Fruit fly (Drosophila melanogaster) whole organism, embryonic: ENCODE results near the gene Sap130.

Source experiments
- B-H2 ChIP-seq: fragments of 200-800 bp; sonication (Bioruptor generic); optimal IDR thresholded peaks from 2 replicates; lab custom pipeline; 2018; ENCODE audit warnings: missing biosample characterization, mild to moderate bottlenecking, missing genetic modification characterization
- C15 ChIP-seq: fragments of 200-800 bp; sonication (Bioruptor generic); IDR thresholded peaks from 3 replicates; pipeline ENCODE4 v1.3.6; 2022; ENCODE audit warnings: missing biosample characterization, missing genetic modification characterization
- CG10543 ChIP-seq: fragments of 200-800 bp; sonication (Bioruptor generic); optimal IDR thresholded peaks from 3 replicates; lab custom pipeline; 2017; ENCODE audit warnings: missing biosample characterization, mild to moderate bottlenecking, missing genetic modification characterization, moderate library complexity
- CG11247 ChIP-seq: fragments of 200-800 bp; sonication (Bioruptor generic); IDR thresholded peaks from 2 replicates; pipeline ENCODE4 v1.3.6; 2022; ENCODE audit warnings: missing biosample characterization, missing genetic modification characterization
- CG11723 ChIP-seq: fragments of 200-800 bp; sonication (Bioruptor generic); optimal IDR thresholded peaks from 2 replicates; lab custom pipeline; 2017; ENCODE audit warnings: missing biosample characterization, mild to moderate bottlenecking, missing genetic modification characterization
- CG14710 ChIP-seq: fragments of 200-800 bp; sonication (Bioruptor generic); optimal IDR thresholded peaks from 3 replicates; lab custom pipeline; 2019; ENCODE audit warnings: missing biosample characterization, mild to moderate bottlenecking, missing genetic modification characterization, moderate library complexity
- CG1603 ChIP-seq: fragments of 200-800 bp; sonication (Bioruptor generic); optimal IDR thresholded peaks from 2 replicates; lab custom pipeline; 2019; ENCODE audit warnings: missing biosample characterization, mild to moderate bottlenecking, missing genetic modification characterization, moderate library complexity
- CG1832 ChIP-seq: fragments of 200-800 bp; sonication (Bioruptor generic); optimal IDR thresholded peaks from 2 replicates; lab custom pipeline; 2017; ENCODE audit warnings: missing biosample characterization, mild to moderate bottlenecking, missing genetic modification characterization, inconsistent platforms
- CG18599 ChIP-seq: fragments of 200-800 bp; sonication (Bioruptor generic); optimal IDR thresholded peaks from 3 replicates; lab custom pipeline; 2017; ENCODE audit warnings: missing biosample characterization, missing genetic modification characterization, mild to moderate bottlenecking, moderate library complexity, missing genetic modification reagents
- CG18764 ChIP-seq: fragments of 200-800 bp; sonication (Bioruptor generic); optimal IDR thresholded peaks from 3 replicates; lab custom pipeline; 2016; ENCODE audit warnings: missing biosample characterization, missing genetic modification characterization
- CG2129 ChIP-seq: fragments of 200-800 bp; sonication (Bioruptor generic); IDR thresholded peaks from 2 replicates; pipeline ENCODE4 v1.3.6; 2022; ENCODE audit warnings: missing biosample characterization, missing genetic modification characterization; ENCODE audit not compliant: partially characterized antibody
- CG3995 ChIP-seq: fragments of 200-800 bp; sonication (Bioruptor generic); optimal IDR thresholded peaks from 3 replicates; lab custom pipeline; 2016; ENCODE audit warnings: missing biosample characterization, missing genetic modification characterization
- CG4424 ChIP-seq: fragments of 200-800 bp; sonication (Bioruptor generic); optimal IDR thresholded peaks from 3 replicates; lab custom pipeline; 2016; ENCODE audit warnings: missing biosample characterization, missing genetic modification characterization
- CG5953 ChIP-seq: fragments of 200-800 bp; sonication (Bioruptor generic); IDR thresholded peaks from 2 replicates; pipeline ENCODE4 v1.3.6; 2022; ENCODE audit warnings: missing biosample characterization, missing genetic modification characterization
- CG7987 ChIP-seq: fragments of 200-800 bp; sonication (Bioruptor generic); optimal IDR thresholded peaks from 2 replicates; lab custom pipeline; 2018; ENCODE audit warnings: missing biosample characterization, mild to moderate bottlenecking, missing genetic modification characterization, moderate library complexity
- CG9797 ChIP-seq: fragments of 200-800 bp; sonication (Bioruptor generic); optimal IDR thresholded peaks from 3 replicates; lab custom pipeline; 2018; ENCODE audit warnings: missing biosample characterization, mild to moderate bottlenecking, missing genetic modification characterization
- CHES-1-like ChIP-seq: fragments of 200-800 bp; sonication (Bioruptor generic); optimal IDR thresholded peaks from 2 replicates; lab custom pipeline; 2016; ENCODE audit warnings: missing biosample characterization, missing genetic modification characterization
- Drgx ChIP-seq: fragments of 200-800 bp; sonication (Bioruptor generic); IDR thresholded peaks from 2 replicates; pipeline ENCODE4 v1.3.6; 2022; ENCODE audit warnings: missing biosample characterization, missing genetic modification characterization
- ERR ChIP-seq: fragments of 200-800 bp; sonication (Bioruptor generic); optimal IDR thresholded peaks from 2 replicates; lab custom pipeline; 2016; ENCODE audit warnings: missing biosample characterization, missing genetic modification characterization
- Gug ChIP-seq: fragments of 200-800 bp; sonication (Bioruptor generic); IDR thresholded peaks from 4 replicates; pipeline ENCODE4 v1.3.6; 2022; ENCODE audit warnings: missing biosample characterization, missing genetic modification characterization
- HLH54F ChIP-seq: fragments of 200-800 bp; sonication (Bioruptor generic); optimal IDR thresholded peaks from 3 replicates; lab custom pipeline; 2016; ENCODE audit warnings: missing biosample characterization, missing genetic modification characterization
- Lhr ChIP-seq: fragments of 200-800 bp; sonication (Bioruptor generic); optimal IDR thresholded peaks from 3 replicates; lab custom pipeline; 2017; ENCODE audit warnings: mild to moderate bottlenecking, missing biosample characterization, missing genetic modification reagents, missing genetic modification characterization
- Rx ChIP-seq: fragments of 200-800 bp; sonication (Bioruptor generic); IDR thresholded peaks from 2 replicates; pipeline ENCODE4 v1.3.6; 2022; ENCODE audit warnings: missing biosample characterization, missing genetic modification characterization
- Sin3A ChIP-seq: fragments of >200 bp; optimal IDR thresholded peaks from 2 replicates; lab custom pipeline; 2018
- Six4 ChIP-seq: fragments of 200-800 bp; sonication (Bioruptor generic); optimal IDR thresholded peaks from 2 replicates; lab custom pipeline; 2016; ENCODE audit warnings: missing biosample characterization, missing genetic modification characterization
- Trl ChIP-seq, 3 experiments: fragments of >200 bp in 2 of 3; fragments of 200-800 bp in 1 of 3; sonication (Bioruptor generic) in 1 of 3; optimal IDR thresholded peaks; 2 replicates in 1 of 3; 3 replicates in 2 of 3; lab custom pipeline; 2016 to 2017; ENCODE audit warnings: missing biosample characterization in 1 of 3, missing genetic modification characterization in 1 of 3
- Xrp1 ChIP-seq: fragments of 200-800 bp; sonication (Bioruptor generic); IDR thresholded peaks from 2 replicates; pipeline ENCODE4 v1.3.6; 2022; ENCODE audit warnings: missing biosample characterization, missing genetic modification characterization
- bcd ChIP-seq: fragments of 200-800 bp; sonication (Bioruptor generic); optimal IDR thresholded peaks from 2 replicates; lab custom pipeline; 2017; ENCODE audit warnings: missing biosample characterization, mild to moderate bottlenecking, missing genetic modification characterization
- btn ChIP-seq: fragments of 200-800 bp; sonication (Bioruptor generic); optimal IDR thresholded peaks from 2 replicates; lab custom pipeline; 2016; ENCODE audit warnings: missing biosample characterization, missing genetic modification characterization
- cato ChIP-seq: fragments of 200-800 bp; sonication (Bioruptor generic); optimal IDR thresholded peaks from 2 replicates; lab custom pipeline; 2016; ENCODE audit warnings: missing biosample characterization, missing genetic modification characterization, borderline replicate concordance
- chif ChIP-seq, 2 experiments: fragments of 200-800 bp; sonication (Bioruptor generic); optimal IDR thresholded peaks; 3 replicates each; lab custom pipeline; 2016; ENCODE audit warnings: missing biosample characterization in 2 of 2, missing genetic modification characterization in 2 of 2
- corto ChIP-seq: fragments of 200-800 bp; sonication (Bioruptor generic); optimal IDR thresholded peaks from 2 replicates; lab custom pipeline; 2016; ENCODE audit warnings: missing biosample characterization, mild to moderate bottlenecking, missing genetic modification characterization, moderate library complexity
- cwo ChIP-seq: fragments of 200-800 bp; sonication (Bioruptor generic); optimal IDR thresholded peaks from 3 replicates; lab custom pipeline; 2017; ENCODE audit warnings: missing biosample characterization, missing genetic modification characterization, mild to moderate bottlenecking, moderate library complexity, missing genetic modification reagents
- dan ChIP-seq: fragments of 200-800 bp; sonication (Bioruptor generic); IDR thresholded peaks from 2 replicates; pipeline ENCODE4 v1.3.6; 2022; ENCODE audit warnings: missing biosample characterization, missing genetic modification characterization
- dysf ChIP-seq: fragments of 200-800 bp; sonication (Bioruptor generic); IDR thresholded peaks from 3 replicates; pipeline ENCODE4 v1.3.6; 2022; ENCODE audit warnings: missing biosample characterization, missing genetic modification characterization
- exex ChIP-seq: fragments of 200-800 bp; sonication (Bioruptor generic); optimal IDR thresholded peaks from 4 replicates; lab custom pipeline; 2018; ENCODE audit warnings: missing biosample characterization, mild to moderate bottlenecking, missing genetic modification characterization, moderate library complexity
- fd96Cb ChIP-seq: fragments of 200-800 bp; sonication (Bioruptor generic); optimal IDR thresholded peaks from 2 replicates; lab custom pipeline; 2018; ENCODE audit warnings: missing biosample characterization, mild to moderate bottlenecking, missing genetic modification characterization, moderate library complexity
- kay ChIP-seq: fragments of 200-800 bp; sonication (Bioruptor generic); optimal IDR thresholded peaks from 2 replicates; lab custom pipeline; 2016; ENCODE audit warnings: missing biosample characterization, missing genetic modification characterization
- klu ChIP-seq: fragments of 200-800 bp; sonication (Bioruptor generic); IDR thresholded peaks from 2 replicates; pipeline ENCODE4 v1.3.6; 2022; ENCODE audit warnings: missing biosample characterization, missing genetic modification characterization
- lola ChIP-seq, 3 experiments: fragments of >200 bp in 2 of 3; fragments of 200-800 bp in 1 of 3; sonication (Bioruptor generic) in 1 of 3; optimal IDR thresholded peaks; 2 replicates each; lab custom pipeline; 2017 to 2019; ENCODE audit warnings: missing biosample characterization in 3 of 3, missing genetic modification characterization in 3 of 3, mild to moderate bottlenecking in 1 of 3, moderate library complexity in 1 of 3
- luna ChIP-seq: fragments of 200-800 bp; sonication (Bioruptor generic); optimal IDR thresholded peaks from 2 replicates; lab custom pipeline; 2016; ENCODE audit warnings: missing biosample characterization, missing genetic modification characterization
- sc ChIP-seq, 3 experiments: fragments of >200 bp in 2 of 3; fragments of 200-800 bp in 1 of 3; sonication (Bioruptor generic) in 1 of 3; optimal IDR thresholded peaks; 2 replicates in 2 of 3; 3 replicates in 1 of 3; lab custom pipeline; 2017; ENCODE audit warnings: mild to moderate bottlenecking in 1 of 3, missing biosample characterization in 1 of 3, missing genetic modification characterization in 1 of 3, missing genetic modification reagents in 1 of 3
- sens ChIP-seq: fragments of 200-800 bp; sonication (Bioruptor generic); peaks from one replicate; lab custom pipeline; 2016; ENCODE audit warnings: missing biosample characterization, missing genetic modification characterization
- sqz ChIP-seq: fragments of 200-800 bp; sonication (Bioruptor generic); optimal IDR thresholded peaks from 3 replicates; lab custom pipeline; 2018; ENCODE audit warnings: missing biosample characterization, mild to moderate bottlenecking, missing genetic modification characterization
- tap ChIP-seq: fragments of 200-800 bp; optimal IDR thresholded peaks from 3 replicates; lab custom pipeline; 2019; ENCODE audit warnings: missing biosample characterization, mild to moderate bottlenecking, missing genetic modification characterization, moderate library complexity
- tll ChIP-seq, 2 experiments: fragments of 200-800 bp in 1 of 2; fragments of >200 bp in 1 of 2; sonication (Bioruptor generic) in 1 of 2; optimal IDR thresholded peaks; 2 replicates each; lab custom pipeline; 2017 to 2019; ENCODE audit warnings: missing biosample characterization in 2 of 2, missing genetic modification characterization in 2 of 2, mild to moderate bottlenecking in 1 of 2, moderate library complexity in 1 of 2
- trem ChIP-seq: fragments of 200-800 bp; optimal IDR thresholded peaks from 3 replicates; lab custom pipeline; 2019; ENCODE audit warnings: missing biosample characterization, mild to moderate bottlenecking, missing genetic modification characterization, moderate library complexity
- tx ChIP-seq: fragments of 200-800 bp; sonication (Bioruptor generic); optimal IDR thresholded peaks from 2 replicates; lab custom pipeline; 2016; ENCODE audit warnings: missing biosample characterization, missing genetic modification characterization
- vfl ChIP-seq: fragments of 200-800 bp; sonication (Bioruptor generic); optimal IDR thresholded peaks from 2 replicates; lab custom pipeline; 2016; ENCODE audit warnings: missing biosample characterization, missing genetic modification characterization
- vvl ChIP-seq: fragments of 200-800 bp; sonication (Bioruptor generic); IDR thresholded peaks from 2 replicates; pipeline ENCODE4 v1.3.6; 2022; ENCODE audit warnings: missing biosample characterization, missing genetic modification characterization

Gene Sap130

DNA sequence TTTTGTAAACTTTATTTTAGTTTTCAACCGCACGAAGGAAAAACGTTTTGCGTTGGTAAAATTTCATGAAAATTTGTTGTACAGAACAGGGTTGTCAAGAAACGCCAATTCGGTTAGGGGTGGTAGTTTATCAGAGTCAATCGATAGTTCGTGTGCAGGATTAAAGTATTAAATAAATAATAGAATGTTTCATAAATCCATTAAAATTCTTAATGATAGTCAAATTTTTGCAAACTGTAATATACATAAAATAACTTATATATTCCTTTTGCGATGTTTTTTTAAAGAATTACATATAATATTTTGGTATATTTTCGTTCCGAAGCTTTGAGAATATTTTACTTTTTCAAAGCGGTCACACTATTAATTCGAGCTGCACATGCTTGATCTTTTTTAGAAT is 8.2 kb downstream of the Sap130 start, which contains the start of the genes Sf3a2 and CG42588 (continued):
- TF ChIP-seq CG18599 = no peak
- TF ChIP-seq CG11723 (GFP tag; lab: Kevin White, UChicago) = no peak
- no peak for TF ChIP-seq dan (GFP tag; lab: Robert Waterston, UW)
- peak; percentile 75; the same call in 3 of the 4 replicates for TF ChIP-seq Gug (GFP tag; lab: Robert Waterston, UW)
- peak; percentile 12 for TF ChIP-seq fd96Cb (tag; lab: Kevin White, UChicago)
- no peak for TF ChIP-seq Trl (optimal IDR thresholded peaks at IDR 0.05; lab: Kevin White, UChicago)
- TF ChIP-seq Trl (GFP tag; optimal IDR thresholded peaks at IDR 0.05; lab: Kevin White, UChicago) = no peak
- peak; percentile 48 for TF ChIP-seq tap (tag; lab: Kevin White, UChicago)
- TF ChIP-seq corto (GFP tag; lab: Kevin White, UChicago) = no peak
- peak; percentile 53; the same call in 1 of the 2 replicates for TF ChIP-seq CG5953
- no peak for TF ChIP-seq CG10543 (GFP tag; lab: Kevin White, UChicago)
- TF ChIP-seq CG11247 (GFP tag; lab: Robert Waterston, UW) = peak; percentile 73
- no peak for TF ChIP-seq tll (GFP tag; optimal IDR thresholded peaks at IDR 0.05; lab: Kevin White, UChicago)
- TF ChIP-seq luna (GFP tag; lab: Kevin White, UChicago) = no peak
- no peak for TF ChIP-seq ERR (GFP tag; lab: Kevin White, UChicago)
- peak; percentile 39 for TF ChIP-seq CG18764 (GFP tag; lab: Kevin White, UChicago)
- TF ChIP-seq tx = peak; percentile 10
- TF ChIP-seq CG2129 (GFP tag; lab: Robert Waterston, UW) = peak; percentile 50
- TF ChIP-seq exex (tag; lab: Kevin White, UChicago) = no peak
- no peak for TF ChIP-seq C15 (GFP tag; lab: Robert Waterston, UW)
- peak; percentile 93 for TF ChIP-seq sens (GFP tag; lab: Kevin White, UChicago)
- TF ChIP-seq CG1603 (tag; lab: Kevin White, UChicago) = no peak
- no peak for TF ChIP-seq CG7987 (GFP tag; lab: Kevin White, UChicago)
- TF ChIP-seq lola (GFP tag; optimal IDR thresholded peaks at IDR 0.05; lab: Kevin White, UChicago) = peak in 1 of 3 experiments; percentile 69
- peak; percentile 85 for TF ChIP-seq trem (tag; lab: Kevin White, UChicago)
- peak; percentile 67; the same call in 2 of the 3 replicates for TF ChIP-seq dysf (GFP tag; lab: Robert Waterston, UW)
- peak; percentile 59 for TF ChIP-seq B-H2 (GFP tag; lab: Kevin White, UChicago)
- no peak for TF ChIP-seq btn (GFP tag; lab: Kevin White, UChicago)
- TF ChIP-seq chif (GFP tag; optimal IDR thresholded peaks at IDR 0.05; lab: Kevin White, UChicago) = peak in 1 of 2 experiments; percentile 9
- peak; percentile 29 for TF ChIP-seq kay
- TF ChIP-seq Sin3A = peak; percentile 21
- TF ChIP-seq Rx = no peak
- TF ChIP-seq Xrp1 (GFP tag; lab: Robert Waterston, UW) = peak; percentile 73
- TF ChIP-seq vvl (GFP tag; lab: Robert Waterston, UW) = peak; percentile 88; the same call in 1 of the 2 replicates
- TF ChIP-seq CG14710 = peak; percentile 86
- peak; percentile 42 for TF ChIP-seq HLH54F
- no peak for TF ChIP-seq sc (optimal IDR thresholded peaks at IDR 0.05; lab: Kevin White, UChicago)
- TF ChIP-seq sc (GFP tag; optimal IDR thresholded peaks at IDR 0.05; lab: Kevin White, UChicago) = no peak
- no peak for TF ChIP-seq CG1832
- no peak for TF ChIP-seq Drgx (GFP tag; lab: Robert Waterston, UW)
- TF ChIP-seq Six4 (GFP tag; lab: Kevin White, UChicago) = peak; percentile 29
- TF ChIP-seq sqz (GFP tag; lab: Kevin White, UChicago) = no peak
- no peak for TF ChIP-seq cwo (GFP tag; lab: Kevin White, UChicago)
- TF ChIP-seq vfl (GFP tag; lab: Kevin White, UChicago) = no peak
- TF ChIP-seq Lhr (GFP tag; lab: Kevin White, UChicago) = no peak
- no peak for TF ChIP-seq bcd (GFP tag; lab: Kevin White, UChicago)
- peak; percentile 32 for TF ChIP-seq cato (GFP tag; lab: Kevin White, UChicago)
- peak; percentile 60 for TF ChIP-seq klu (GFP tag; lab: Robert Waterston, UW)
- peak; percentile 50 for TF ChIP-seq CG4424 (GFP tag; lab: Kevin White, UChicago)
- TF ChIP-seq CHES-1-like (GFP tag; lab: Kevin White, UChicago) = no peak
- TF ChIP-seq CG9797 (GFP tag; lab: Kevin White, UChicago) = peak; percentile 70
- TF ChIP-seq CG3995 (GFP tag; lab: Kevin White, UChicago) = peak; percentile 32
